Fruit fly (Drosophila melanogaster) whole organism, embryonic: Measurements from ENCODE around the gene GXIVsPLA2.

Source experiments
- Asciz ChIP-seq: fragments of 200-800 bp; sonication (Bioruptor generic); optimal IDR thresholded peaks from 2 replicates; lab custom pipeline; 2017; ENCODE audit warnings: missing biosample characterization, mild to moderate bottlenecking, missing genetic modification characterization, missing genetic modification reagents
- CG1024 ChIP-seq: fragments of 200-800 bp; sonication (Bioruptor generic); IDR thresholded peaks from 2 replicates; pipeline ENCODE4 v1.3.6; 2022; ENCODE audit warnings: missing biosample characterization, missing genetic modification characterization
- CG10267 ChIP-seq: fragments of 200-800 bp; sonication (Bioruptor generic); optimal IDR thresholded peaks from 2 replicates; lab custom pipeline; 2018; ENCODE audit warnings: missing biosample characterization, mild to moderate bottlenecking, missing genetic modification characterization, moderate library complexity
- CG10462 ChIP-seq: fragments of 200-800 bp; sonication (Bioruptor generic); optimal IDR thresholded peaks from 2 replicates; lab custom pipeline; 2016; ENCODE audit warnings: missing biosample characterization, missing genetic modification characterization
- CG11723 ChIP-seq: fragments of 200-800 bp; sonication (Bioruptor generic); optimal IDR thresholded peaks from 2 replicates; lab custom pipeline; 2017; ENCODE audit warnings: missing biosample characterization, mild to moderate bottlenecking, missing genetic modification characterization
- CG12071 ChIP-seq: fragments of 200-800 bp; sonication (Bioruptor generic); optimal IDR thresholded peaks from 3 replicates; lab custom pipeline; 2018; ENCODE audit warnings: missing biosample characterization, mild to moderate bottlenecking, missing genetic modification characterization
- CG12659 ChIP-seq: fragments of 200-800 bp; sonication (Bioruptor generic); optimal IDR thresholded peaks from 3 replicates; lab custom pipeline; 2017; ENCODE audit warnings: mild to moderate bottlenecking, missing biosample characterization, missing genetic modification reagents, missing genetic modification characterization
- CG12744 ChIP-seq: fragments of 200-800 bp; sonication (Bioruptor generic); optimal IDR thresholded peaks from 2 replicates; lab custom pipeline; 2016; ENCODE audit warnings: missing biosample characterization, missing genetic modification characterization
- CG13775 ChIP-seq: fragments of 200-800 bp; sonication (Bioruptor generic); optimal IDR thresholded peaks from 3 replicates; lab custom pipeline; 2017; ENCODE audit warnings: missing biosample characterization, mild to moderate bottlenecking, missing genetic modification characterization
- CG1529 ChIP-seq: fragments of 200-800 bp; sonication (Bioruptor generic); optimal IDR thresholded peaks from 3 replicates; lab custom pipeline; 2018; ENCODE audit warnings: missing biosample characterization, missing genetic modification characterization
- CG18262 ChIP-seq: fragments of 200-800 bp; optimal IDR thresholded peaks from 3 replicates; lab custom pipeline; 2019; ENCODE audit warnings: missing biosample characterization, mild to moderate bottlenecking, missing genetic modification characterization, moderate library complexity
- CG18764 ChIP-seq: fragments of 200-800 bp; sonication (Bioruptor generic); optimal IDR thresholded peaks from 3 replicates; lab custom pipeline; 2016; ENCODE audit warnings: missing biosample characterization, missing genetic modification characterization
- CG2889 ChIP-seq: fragments of 200-800 bp; sonication (Bioruptor generic); IDR thresholded peaks from 3 replicates; pipeline ENCODE4 v1.3.6; 2022; ENCODE audit warnings: missing biosample characterization, missing genetic modification characterization
- CG7556 ChIP-seq: fragments of 200-800 bp; sonication (Bioruptor generic); optimal IDR thresholded peaks from 2 replicates; lab custom pipeline; 2017; ENCODE audit warnings: missing biosample characterization, mild to moderate bottlenecking, missing genetic modification characterization
- CHES-1-like ChIP-seq: fragments of 200-800 bp; sonication (Bioruptor generic); optimal IDR thresholded peaks from 2 replicates; lab custom pipeline; 2016; ENCODE audit warnings: missing biosample characterization, missing genetic modification characterization
- Deaf1 ChIP-seq: fragments of 200-800 bp; optimal IDR thresholded peaks from 3 replicates; lab custom pipeline; 2019; ENCODE audit warnings: missing biosample characterization, mild to moderate bottlenecking, missing genetic modification characterization, moderate library complexity
- Doc2 ChIP-seq: fragments of 200-800 bp; sonication (Bioruptor generic); IDR thresholded peaks from 2 replicates; pipeline ENCODE4 v1.3.6; 2022; ENCODE audit warnings: missing biosample characterization, missing genetic modification characterization
- Dref ChIP-seq: fragments of 200-800 bp; sonication (Bioruptor generic); IDR thresholded peaks from 2 replicates; pipeline ENCODE4 v1.3.6; 2022; ENCODE audit warnings: missing biosample characterization, missing genetic modification characterization
- E2f1 ChIP-seq: fragments of 200-800 bp; sonication (Bioruptor generic); IDR thresholded peaks from 2 replicates; pipeline ENCODE4 v1.3.6; 2022; ENCODE audit warnings: missing biosample characterization, missing genetic modification characterization
- ERR ChIP-seq: fragments of 200-800 bp; sonication (Bioruptor generic); optimal IDR thresholded peaks from 2 replicates; lab custom pipeline; 2016; ENCODE audit warnings: missing biosample characterization, missing genetic modification characterization
- H2.0 ChIP-seq: fragments of 200-800 bp; sonication (Bioruptor generic); IDR thresholded peaks from 2 replicates; pipeline ENCODE4 v1.3.6; 2022; ENCODE audit warnings: missing biosample characterization, missing genetic modification characterization
- HLH3B ChIP-seq: fragments of 200-800 bp; sonication (Bioruptor generic); IDR thresholded peaks from 2 replicates; pipeline ENCODE4 v1.3.6; 2022; ENCODE audit warnings: missing biosample characterization, missing genetic modification characterization
- HLH4C ChIP-seq: fragments of 200-800 bp; sonication (Bioruptor generic); IDR thresholded peaks from 3 replicates; pipeline ENCODE4 v1.3.6; 2022; ENCODE audit warnings: missing biosample characterization, missing genetic modification characterization; ENCODE audit not compliant: partially characterized antibody
- Hr51 ChIP-seq, 2 experiments: fragments of 200-800 bp; sonication (Bioruptor generic); optimal IDR thresholded peaks; 2 replicates in 1 of 2; 3 replicates in 1 of 2; lab custom pipeline; 2016 to 2018; ENCODE audit warnings: missing biosample characterization in 2 of 2, missing genetic modification characterization in 2 of 2, mild to moderate bottlenecking in 1 of 2, moderate library complexity in 1 of 2
- Optix ChIP-seq: fragments of 200-800 bp; sonication (Bioruptor generic); IDR thresholded peaks from 3 replicates; pipeline ENCODE4 v1.3.6; 2022; ENCODE audit warnings: missing biosample characterization, missing genetic modification characterization
- Scr ChIP-seq: fragments of 200-800 bp; sonication (Bioruptor generic); IDR thresholded peaks from 2 replicates; pipeline ENCODE4 v1.3.6; 2022; ENCODE audit warnings: missing biosample characterization, missing genetic modification characterization; ENCODE audit not compliant: partially characterized antibody
- Side ChIP-seq: fragments of 200-800 bp; sonication (Bioruptor generic); optimal IDR thresholded peaks from 2 replicates; lab custom pipeline; 2016; ENCODE audit warnings: missing biosample characterization, missing genetic modification characterization
- Sox100B ChIP-seq: fragments of 200-800 bp; sonication (Bioruptor generic); optimal IDR thresholded peaks from 3 replicates; lab custom pipeline; 2018; ENCODE audit warnings: missing biosample characterization, mild to moderate bottlenecking, missing genetic modification characterization
- Sry-β ChIP-seq: fragments of 200-800 bp; sonication (Bioruptor generic); optimal IDR thresholded peaks from 2 replicates; lab custom pipeline; 2018; ENCODE audit warnings: missing biosample characterization, mild to moderate bottlenecking, missing genetic modification characterization, moderate library complexity
- Usf ChIP-seq: fragments of 200-800 bp; sonication (Bioruptor generic); optimal IDR thresholded peaks from 2 replicates; lab custom pipeline; 2017; ENCODE audit warnings: missing genotype, missing biosample characterization, missing genetic modification characterization
- YL-1 ChIP-seq: fragments of 200-800 bp; sonication (Bioruptor generic); optimal IDR thresholded peaks from 3 replicates; lab custom pipeline; 2017; ENCODE audit warnings: missing biosample characterization, mild to moderate bottlenecking, missing genetic modification characterization
- ab ChIP-seq: fragments of 200-800 bp; sonication (Bioruptor generic); optimal IDR thresholded peaks from 2 replicates; lab custom pipeline; 2016; ENCODE audit warnings: missing biosample characterization, missing genetic modification characterization
- btn ChIP-seq: fragments of 200-800 bp; sonication (Bioruptor generic); optimal IDR thresholded peaks from 2 replicates; lab custom pipeline; 2016; ENCODE audit warnings: missing biosample characterization, missing genetic modification characterization
- disco-r ChIP-seq: fragments of 200-800 bp; sonication (Bioruptor generic); optimal IDR thresholded peaks from 2 replicates; lab custom pipeline; 2016; ENCODE audit warnings: missing biosample characterization, missing genetic modification characterization
- dmrt99B ChIP-seq: fragments of 200-800 bp; sonication (Bioruptor generic); optimal IDR thresholded peaks from 2 replicates; lab custom pipeline; 2018; ENCODE audit warnings: missing biosample characterization, mild to moderate bottlenecking, missing genetic modification characterization, moderate library complexity
- exex ChIP-seq: fragments of 200-800 bp; sonication (Bioruptor generic); optimal IDR thresholded peaks from 4 replicates; lab custom pipeline; 2018; ENCODE audit warnings: missing biosample characterization, mild to moderate bottlenecking, missing genetic modification characterization, moderate library complexity
- fd64A ChIP-seq: fragments of 200-800 bp; sonication (Bioruptor generic); optimal IDR thresholded peaks from 3 replicates; lab custom pipeline; 2018; ENCODE audit warnings: missing biosample characterization, mild to moderate bottlenecking, missing genetic modification characterization
- gce ChIP-seq: fragments of 200-800 bp; sonication (Bioruptor generic); IDR thresholded peaks from 3 replicates; pipeline ENCODE4 v1.3.6; 2022; ENCODE audit warnings: missing biosample characterization, missing genetic modification characterization
- grn ChIP-seq: fragments of 200-800 bp; sonication (Bioruptor generic); optimal IDR thresholded peaks from 3 replicates; lab custom pipeline; 2017; ENCODE audit warnings: missing biosample characterization, missing genetic modification characterization
- insv ChIP-seq, 2 experiments: fragments of 200-800 bp; sonication (Bioruptor generic); optimal IDR thresholded peaks; 3 replicates each; lab custom pipeline; 2016 to 2018; ENCODE audit warnings: missing biosample characterization in 2 of 2, missing genetic modification characterization in 2 of 2
- nom ChIP-seq: fragments of 200-800 bp; sonication (Bioruptor generic); optimal IDR thresholded peaks from 2 replicates; lab custom pipeline; 2017; ENCODE audit warnings: missing biosample characterization, missing genetic modification characterization, mild to moderate bottlenecking, moderate library complexity, missing genetic modification reagents
- psq ChIP-seq: fragments of 200-800 bp; sonication (Bioruptor generic); optimal IDR thresholded peaks from 2 replicates; lab custom pipeline; 2017; ENCODE audit warnings: missing biosample characterization, missing genetic modification characterization
- scrt ChIP-seq: fragments of 200-800 bp; sonication (Bioruptor generic); optimal IDR thresholded peaks from 2 replicates; lab custom pipeline; 2018; ENCODE audit warnings: missing biosample characterization, mild to moderate bottlenecking, missing genetic modification characterization, moderate library complexity
- shn ChIP-seq: fragments of 200-800 bp; sonication (Bioruptor generic); optimal IDR thresholded peaks from 3 replicates; lab custom pipeline; 2016; ENCODE audit warnings: missing biosample characterization, missing genetic modification characterization
- sob ChIP-seq: fragments of 200-800 bp; sonication (Bioruptor generic); IDR thresholded peaks from 2 replicates; pipeline ENCODE4 v1.3.6; 2022; ENCODE audit warnings: missing biosample characterization, missing genetic modification characterization
- ssp ChIP-seq: fragments of 200-800 bp; sonication (Bioruptor generic); IDR thresholded peaks from 2 replicates; pipeline ENCODE4 v1.3.6; 2022; ENCODE audit warnings: missing biosample characterization, missing genetic modification characterization
- tll ChIP-seq, 2 experiments: fragments of 200-800 bp in 1 of 2; fragments of >200 bp in 1 of 2; sonication (Bioruptor generic) in 1 of 2; optimal IDR thresholded peaks; 2 replicates each; lab custom pipeline; 2017 to 2019; ENCODE audit warnings: missing biosample characterization in 2 of 2, missing genetic modification characterization in 2 of 2, mild to moderate bottlenecking in 1 of 2, moderate library complexity in 1 of 2
- tx ChIP-seq: fragments of 200-800 bp; sonication (Bioruptor generic); optimal IDR thresholded peaks from 2 replicates; lab custom pipeline; 2016; ENCODE audit warnings: missing biosample characterization, missing genetic modification characterization
- wek ChIP-seq: fragments of 200-800 bp; sonication (Bioruptor generic); optimal IDR thresholded peaks from 3 replicates; lab custom pipeline; 2018; ENCODE audit warnings: missing biosample characterization, mild to moderate bottlenecking, missing genetic modification characterization, moderate library complexity

GXIVsPLA2 gene

dm6 chr3L:15982783-15983432, 28.0 kb downstream of the GXIVsPLA2 start, which contains the start of the genes brm and Arl1 (continued):
- TF ChIP-seq insv (GFP tag; optimal IDR thresholded peaks at IDR 0.05; lab: Kevin White, UChicago) (peak in 1 of 2 experiments; percentile 84), shn (GFP tag; lab: Kevin White, UChicago) (peak; percentile 61), exex (peak; percentile 94), disco-r (peak; percentile 15), Asciz (GFP tag; lab: Kevin White, UChicago) (peak; percentile 92), scrt (GFP tag; lab: Kevin White, UChicago) (peak; percentile 94), btn (GFP tag; lab: Kevin White, UChicago) (peak; percentile 50), gce (GFP tag; lab: Robert Waterston, UW) (peak; percentile 98), Doc2 (GFP tag; lab: Robert Waterston, UW) (peak; percentile 96), CG10267 (peak; percentile 93), CG7556 (GFP tag; lab: Kevin White, UChicago) (peak; percentile 95), CG1024 (GFP tag; lab: Robert Waterston, UW) (peak; percentile 96), nom (peak; percentile 91), psq (peak; percentile 94), CG18262 (tag; lab: Kevin White, UChicago) (peak; percentile 97), CG2889 (GFP tag; lab: Robert Waterston, UW) (peak; percentile 98), HLH3B (peak; percentile 99), Usf (GFP tag; lab: Kevin White, UChicago) (peak; percentile 98), Sry-β (GFP tag; lab: Kevin White, UChicago) (peak; percentile 61), Sox100B (GFP tag; lab: Kevin White, UChicago) (peak; percentile 95), grn (GFP tag; lab: Kevin White, UChicago) (peak; percentile 65), CG12071 (GFP tag; lab: Kevin White, UChicago) (peak; percentile 82), Optix (GFP tag; lab: Robert Waterston, UW) (peak; percentile 98), sob (peak; percentile 100), wek (GFP tag; lab: Kevin White, UChicago) (peak; percentile 72), CG11723 (peak; percentile 97), CG1529 (GFP tag; lab: Kevin White, UChicago) (peak; percentile 93), CG13775 (GFP tag; lab: Kevin White, UChicago) (peak; percentile 99), CG12744 (peak; percentile 57), CG18764 (peak; percentile 96), tll (GFP tag; optimal IDR thresholded peaks at IDR 0.05; lab: Kevin White, UChicago) (peak in 1 of 2 experiments; percentile 83), YL-1 (GFP tag; lab: Kevin White, UChicago) (peak; percentile 99), tx (GFP tag; lab: Kevin White, UChicago) (peak; percentile 83), Side (peak; percentile 81), fd64A (peak; percentile 89), dmrt99B (tag; lab: Kevin White, UChicago) (peak; percentile 97), E2f1 (peak; percentile 99), ERR (peak; percentile 69), H2.0 (GFP tag; lab: Robert Waterston, UW) (peak; percentile 99), Scr (GFP tag; lab: Robert Waterston, UW) (0 out of 2 replicates have a peak, but pooled peaks have one; percentile 41), Deaf1 (tag; lab: Kevin White, UChicago) (peak; percentile 86), CG10462 (GFP tag; lab: Kevin White, UChicago) (peak; percentile 89), ssp (peak; percentile 96), CG12659 (GFP tag; lab: Kevin White, UChicago) (peak; percentile 99), CHES-1-like (GFP tag; lab: Kevin White, UChicago) (peak; percentile 74), Dref (GFP tag; lab: Robert Waterston, UW) (peak; percentile 54), ab (peak; percentile 70), Hr51 (GFP tag; optimal IDR thresholded peaks at IDR 0.05; lab: Kevin White, UChicago) (peak; percentile 94 to 97), HLH4C (GFP tag; lab: Robert Waterston, UW) (no peak)
